Fruit fly (Drosophila melanogaster) whole organism, embryonic: ENCODE data around the gene TFAM.
A peak's percentile ranks its signal among the peaks of the same experiment; 100 is the strongest.

Source experiments
- Ada2b ChIP-seq: fragments of 200-800 bp; sonication (Bioruptor generic); IDR thresholded peaks from 2 replicates; pipeline ENCODE4 v1.3.6; 2022; ENCODE audit warnings: missing biosample characterization, missing genetic modification characterization
- Aef1 ChIP-seq: fragments of 200-800 bp; sonication (Bioruptor generic); IDR thresholded peaks from 3 replicates; pipeline ENCODE4 v1.3.6; 2022; ENCODE audit warnings: missing biosample characterization, missing genetic modification characterization
- Atf-2 ChIP-seq: fragments of 200-800 bp; sonication (Bioruptor generic); optimal IDR thresholded peaks from 2 replicates; lab custom pipeline; 2016; ENCODE audit warnings: missing biosample characterization, missing genetic modification characterization
- CG10147 ChIP-seq: fragments of 200-800 bp; sonication (Bioruptor generic); optimal IDR thresholded peaks from 2 replicates; lab custom pipeline; 2019; ENCODE audit warnings: missing biosample characterization, mild to moderate bottlenecking, missing genetic modification characterization, moderate library complexity
- CG11560 ChIP-seq: fragments of 200-800 bp; sonication (Bioruptor generic); IDR thresholded peaks from 3 replicates; pipeline ENCODE4 v1.3.6; 2022; ENCODE audit warnings: missing biosample characterization, missing genetic modification characterization
- CG11696 ChIP-seq: fragments of 200-800 bp; sonication (Bioruptor generic); IDR thresholded peaks from 2 replicates; pipeline ENCODE4 v1.3.6; 2022; ENCODE audit warnings: missing biosample characterization, missing genetic modification characterization
- CG13775 ChIP-seq: fragments of 200-800 bp; sonication (Bioruptor generic); optimal IDR thresholded peaks from 3 replicates; lab custom pipeline; 2017; ENCODE audit warnings: missing biosample characterization, mild to moderate bottlenecking, missing genetic modification characterization
- CG1529 ChIP-seq: fragments of 200-800 bp; sonication (Bioruptor generic); optimal IDR thresholded peaks from 3 replicates; lab custom pipeline; 2018; ENCODE audit warnings: missing biosample characterization, missing genetic modification characterization
- CG17802 ChIP-seq: fragments of 200-800 bp; sonication (Bioruptor generic); optimal IDR thresholded peaks from 2 replicates; lab custom pipeline; 2018; ENCODE audit warnings: missing biosample characterization, mild to moderate bottlenecking, missing genetic modification characterization, moderate library complexity
- CG2116 ChIP-seq: fragments of 200-800 bp; sonication (Bioruptor generic); optimal IDR thresholded peaks from 3 replicates; lab custom pipeline; 2018; ENCODE audit warnings: missing biosample characterization, mild to moderate bottlenecking, missing genetic modification characterization
- CG2129 ChIP-seq: fragments of 200-800 bp; sonication (Bioruptor generic); IDR thresholded peaks from 2 replicates; pipeline ENCODE4 v1.3.6; 2022; ENCODE audit warnings: missing biosample characterization, missing genetic modification characterization; ENCODE audit not compliant: partially characterized antibody
- CG34224 ChIP-seq: fragments of 200-800 bp; sonication (Bioruptor generic); IDR thresholded peaks from 3 replicates; pipeline ENCODE4 v1.3.6; 2022; ENCODE audit warnings: missing biosample characterization, missing genetic modification characterization; ENCODE audit not compliant: partially characterized antibody
- CG6689 ChIP-seq: fragments of 200-800 bp; sonication (Bioruptor generic); IDR thresholded peaks from 2 replicates; pipeline ENCODE4 v1.3.6; 2022; ENCODE audit warnings: missing biosample characterization, missing genetic modification characterization
- CG7963 ChIP-seq: fragments of 200-800 bp; sonication (Bioruptor generic); IDR thresholded peaks from 3 replicates; pipeline ENCODE4 v1.3.6; 2022; ENCODE audit warnings: missing biosample characterization, missing genetic modification characterization; ENCODE audit not compliant: partially characterized antibody
- CG8765 ChIP-seq: fragments of 200-800 bp; sonication (Bioruptor generic); IDR thresholded peaks from 2 replicates; pipeline ENCODE4 v1.3.6; 2022; ENCODE audit warnings: missing biosample characterization, missing genetic modification characterization
- D ChIP-seq, 2 experiments: fragments of 200-800 bp in 1 of 2; fragments of >200 bp in 1 of 2; sonication (Bioruptor generic) in 1 of 2; optimal IDR thresholded peaks; 2 replicates in 1 of 2; 3 replicates in 1 of 2; lab custom pipeline; 2017; ENCODE audit warnings: mild to moderate bottlenecking in 1 of 2, missing biosample characterization in 1 of 2, missing genetic modification characterization in 1 of 2, missing genetic modification reagents in 1 of 2
- Dfd ChIP-seq, 2 experiments: fragments of >200 bp; optimal IDR thresholded peaks; 2 replicates each; lab custom pipeline; 2017; ENCODE audit warnings: missing biosample characterization in 2 of 2, missing genetic modification characterization in 2 of 2
- Dll ChIP-seq: fragments of 200-800 bp; sonication (Bioruptor generic); IDR thresholded peaks from 4 replicates; pipeline ENCODE4 v1.3.6; 2022; ENCODE audit warnings: missing biosample characterization, missing genetic modification characterization; ENCODE audit not compliant: partially characterized antibody
- Ets65A ChIP-seq: fragments of 200-800 bp; sonication (Bioruptor generic); peaks from one replicate; lab custom pipeline; 2016; ENCODE audit warnings: missing biosample characterization, missing genetic modification characterization
- Gsc ChIP-seq: fragments of 200-800 bp; sonication (Bioruptor generic); IDR thresholded peaks from 2 replicates; pipeline ENCODE4 v1.3.6; 2022; ENCODE audit warnings: missing biosample characterization, missing genetic modification characterization
- Hand ChIP-seq: fragments of 200-800 bp; sonication (Bioruptor generic); optimal IDR thresholded peaks from 2 replicates; lab custom pipeline; 2017; ENCODE audit warnings: mild to moderate bottlenecking, missing biosample characterization, missing genetic modification reagents, missing genetic modification characterization
- Hey ChIP-seq: fragments of 200-800 bp; sonication (Bioruptor generic); optimal IDR thresholded peaks from 3 replicates; lab custom pipeline; 2018; ENCODE audit warnings: missing biosample characterization, mild to moderate bottlenecking, missing genetic modification characterization
- Hsf ChIP-seq: fragments of 200-800 bp; sonication (Bioruptor generic); optimal IDR thresholded peaks from 3 replicates; lab custom pipeline; 2016; ENCODE audit warnings: missing biosample characterization, missing genetic modification characterization
- Lim3 ChIP-seq: fragments of 200-800 bp; sonication (Bioruptor generic); IDR thresholded peaks from 2 replicates; pipeline ENCODE4 v1.3.6; 2022; ENCODE audit warnings: missing biosample characterization, missing genetic modification characterization
- Poxn ChIP-seq: fragments of 200-800 bp; sonication (Bioruptor generic); IDR thresholded peaks from 2 replicates; pipeline ENCODE4 v1.3.6; 2022; ENCODE audit warnings: missing biosample characterization, missing genetic modification characterization
- Ptx1 ChIP-seq: fragments of 200-800 bp; sonication (Bioruptor generic); IDR thresholded peaks from 2 replicates; pipeline ENCODE4 v1.3.6; 2022; ENCODE audit warnings: missing biosample characterization, missing genetic modification characterization
- Ssrp ChIP-seq: fragments of 200-800 bp; sonication (Bioruptor generic); optimal IDR thresholded peaks from 2 replicates; lab custom pipeline; 2018; ENCODE audit warnings: missing biosample characterization, mild to moderate bottlenecking, missing genetic modification characterization, moderate library complexity
- TFAM ChIP-seq: fragments of 200-800 bp; sonication (Bioruptor generic); optimal IDR thresholded peaks from 2 replicates; lab custom pipeline; 2017; ENCODE audit warnings: missing biosample characterization, missing genetic modification characterization, inconsistent platforms
- dmrt99B ChIP-seq: fragments of 200-800 bp; sonication (Bioruptor generic); optimal IDR thresholded peaks from 2 replicates; lab custom pipeline; 2018; ENCODE audit warnings: missing biosample characterization, mild to moderate bottlenecking, missing genetic modification characterization, moderate library complexity
- grn ChIP-seq: fragments of 200-800 bp; sonication (Bioruptor generic); optimal IDR thresholded peaks from 3 replicates; lab custom pipeline; 2017; ENCODE audit warnings: missing biosample characterization, missing genetic modification characterization
- her ChIP-seq: fragments of 200-800 bp; sonication (Bioruptor generic); optimal IDR thresholded peaks from 2 replicates; lab custom pipeline; 2016; ENCODE audit warnings: missing biosample characterization, missing genetic modification characterization
- hth ChIP-seq: fragments of >200 bp; optimal IDR thresholded peaks from 2 replicates; lab custom pipeline; 2017; ENCODE audit warnings: inconsistent platforms
- kah ChIP-seq: fragments of 200-800 bp; sonication (Bioruptor generic); optimal IDR thresholded peaks from 2 replicates; lab custom pipeline; 2018; ENCODE audit warnings: missing biosample characterization, mild to moderate bottlenecking, missing genetic modification characterization
- ken ChIP-seq: fragments of 200-800 bp; sonication (Bioruptor generic); IDR thresholded peaks from 3 replicates; pipeline ENCODE4 v1.3.6; 2022; ENCODE audit warnings: missing biosample characterization, missing genetic modification characterization
- lab ChIP-seq: fragments of 200-800 bp; sonication (Bioruptor generic); optimal IDR thresholded peaks from 3 replicates; lab custom pipeline; 2017; ENCODE audit warnings: missing biosample characterization, missing genetic modification characterization, mild to moderate bottlenecking, moderate library complexity, missing genetic modification reagents
- mld ChIP-seq: fragments of 200-800 bp; sonication (Bioruptor generic); IDR thresholded peaks from 3 replicates; pipeline ENCODE4 v1.3.6; 2022; ENCODE audit warnings: missing biosample characterization, missing genetic modification characterization; ENCODE audit not compliant: partially characterized antibody
- nmo ChIP-seq: fragments of 200-800 bp; sonication (Bioruptor generic); optimal IDR thresholded peaks from 2 replicates; lab custom pipeline; 2018; ENCODE audit warnings: missing biosample characterization, mild to moderate bottlenecking, missing genetic modification characterization, moderate library complexity
- pan ChIP-seq, 4 experiments: fragments of >200 bp in 3 of 4; fragments of 200-800 bp in 1 of 4; sonication (Bioruptor generic) in 1 of 4; optimal IDR thresholded peaks in 3 of 4; IDR thresholded peaks in 1 of 4; 2 replicates each; pipeline versions ENCODE4 v1.3.6 to Lab custom; 2017 to 2022; ENCODE audit warnings: missing biosample characterization in 2 of 4, missing genetic modification characterization in 2 of 4, mixed read lengths in 1 of 4
- peb ChIP-seq: fragments of 200-800 bp; sonication (Bioruptor generic); IDR thresholded peaks from 2 replicates; pipeline ENCODE4 v1.3.6; 2022; ENCODE audit warnings: missing biosample characterization, missing genetic modification characterization
- pita ChIP-seq: fragments of 200-800 bp; sonication (Bioruptor generic); optimal IDR thresholded peaks from 2 replicates; lab custom pipeline; 2017; ENCODE audit warnings: missing biosample characterization, mild to moderate bottlenecking, missing genetic modification characterization
- repo ChIP-seq: fragments of 200-800 bp; sonication (Bioruptor generic); optimal IDR thresholded peaks from 2 replicates; lab custom pipeline; 2016; ENCODE audit warnings: missing biosample characterization, missing genetic modification characterization
- sc ChIP-seq, 3 experiments: fragments of >200 bp in 2 of 3; fragments of 200-800 bp in 1 of 3; sonication (Bioruptor generic) in 1 of 3; optimal IDR thresholded peaks; 2 replicates in 2 of 3; 3 replicates in 1 of 3; lab custom pipeline; 2017; ENCODE audit warnings: mild to moderate bottlenecking in 1 of 3, missing biosample characterization in 1 of 3, missing genetic modification characterization in 1 of 3, missing genetic modification reagents in 1 of 3
- schlank ChIP-seq: fragments of 200-800 bp; sonication (Bioruptor generic); optimal IDR thresholded peaks from 2 replicates; lab custom pipeline; 2018; ENCODE audit warnings: missing biosample characterization, mild to moderate bottlenecking, missing genetic modification characterization
- seq ChIP-seq: fragments of 200-800 bp; sonication (Bioruptor generic); IDR thresholded peaks from 2 replicates; pipeline ENCODE4 v1.3.6; 2022; ENCODE audit warnings: missing biosample characterization, missing genetic modification characterization
- toy ChIP-seq: fragments of 200-800 bp; sonication (Bioruptor generic); IDR thresholded peaks from 2 replicates; pipeline ENCODE4 v1.3.6; 2022; ENCODE audit warnings: missing biosample characterization, missing genetic modification characterization
- wdn ChIP-seq: fragments of 200-800 bp; sonication (Bioruptor generic); IDR thresholded peaks from 2 replicates; pipeline ENCODE4 v1.3.6; 2022; ENCODE audit warnings: missing biosample characterization, missing genetic modification characterization
- z ChIP-seq: fragments of 200-800 bp; sonication (Bioruptor generic); IDR thresholded peaks from 3 replicates; pipeline ENCODE4 v1.3.6; 2022; ENCODE audit warnings: missing biosample characterization, missing genetic modification characterization

TFAM gene

dm6 chr3R:20587630-20588479 is 11.0 kb upstream of the TFAM start, which contains the start of gene Septin2 (continued):
- TF ChIP-seq sc (optimal IDR thresholded peaks at IDR 0.05; lab: Kevin White, UChicago) (no peak), sc (GFP tag; optimal IDR thresholded peaks at IDR 0.05; lab: Kevin White, UChicago) (peak; percentile 79), kah (GFP tag; lab: Kevin White, UChicago) (peak; percentile 46), toy (no peak), Lim3 (GFP tag; lab: Robert Waterston, UW) (no peak), Hand (peak; percentile 33), Atf-2 (peak; percentile 49), Ptx1 (GFP tag; lab: Robert Waterston, UW) (peak; percentile 66), mld (GFP tag; lab: Robert Waterston, UW) (no peak), grn (GFP tag; lab: Kevin White, UChicago) (no peak), schlank (tag; lab: Kevin White, UChicago) (no peak), Aef1 (GFP tag; lab: Robert Waterston, UW) (peak; percentile 38; the same call in 1 of the 3 replicates), wdn (no peak), CG34224 (GFP tag; lab: Robert Waterston, UW) (no peak), CG2129 (GFP tag; lab: Robert Waterston, UW) (no peak), Hey (tag; lab: Kevin White, UChicago) (no peak), CG1529 (GFP tag; lab: Kevin White, UChicago) (peak; percentile 84), Dfd (GFP tag; optimal IDR thresholded peaks at IDR 0.05; lab: Kevin White, UChicago) (no peak), D (optimal IDR thresholded peaks at IDR 0.05; lab: Kevin White, UChicago) (no peak), D (GFP tag; optimal IDR thresholded peaks at IDR 0.05; lab: Kevin White, UChicago) (peak; percentile 89), CG8765 (peak; percentile 7; the same call in 1 of the 2 replicates), TFAM (peak; percentile 22), Poxn (GFP tag; lab: Robert Waterston, UW) (no peak), seq (GFP tag; lab: Robert Waterston, UW) (peak; percentile 62), CG10147 (GFP tag; lab: Kevin White, UChicago) (peak; percentile 62), CG11560 (tag; lab: Robert Waterston, UW) (0 out of 3 replicates have a peak, but pooled peaks have one; percentile 14), lab (GFP tag; lab: Kevin White, UChicago) (peak; percentile 82), Dll (GFP tag; lab: Robert Waterston, UW) (no peak), Ets65A (GFP tag; lab: Kevin White, UChicago) (no peak), dmrt99B (peak; percentile 91), nmo (peak; percentile 87), CG13775 (GFP tag; lab: Kevin White, UChicago) (peak; percentile 75), CG2116 (GFP tag; lab: Kevin White, UChicago) (peak; percentile 44), CG7963 (peak; percentile 21; the same call in 1 of the 3 replicates), her (no peak), CG11696 (peak; percentile 94), pita (GFP tag; lab: Kevin White, UChicago) (no peak), ken (GFP tag; lab: Robert Waterston, UW) (0 out of 3 replicates have a peak, but pooled peaks have one; percentile 49), repo (GFP tag; lab: Kevin White, UChicago) (peak; percentile 54), hth (no peak), Hsf (GFP tag; lab: Kevin White, UChicago) (peak; percentile 84), peb (GFP tag; lab: Robert Waterston, UW) (0 out of 2 replicates have a peak, but pooled peaks have one; percentile 15), z (GFP tag; lab: Robert Waterston, UW) (no peak), Ada2b (GFP tag; lab: Robert Waterston, UW) (peak; percentile 58; the same call in 1 of the 2 replicates), CG6689 (peak; percentile 75), pan (optimal IDR thresholded peaks at IDR 0.05; lab: Kevin White, UChicago) (no peak), pan (GFP tag; optimal IDR thresholded peaks at IDR 0.05 in 1 of 2, IDR thresholded peaks at IDR 0.05 in 1 of 2) (peak in 1 of 2 experiments; percentile 68), CG17802 (peak; percentile 66), Ssrp (peak; percentile 82), Gsc (GFP tag; lab: Robert Waterston, UW) (peak; percentile 11; the same call in 1 of the 2 replicates)
